Fruit fly (Drosophila melanogaster) whole organism, embryonic: ENCODE results near the gene CG7530.

Experiments used
- CG11085 ChIP-seq: fragments of 200-800 bp; sonication (Bioruptor generic); IDR thresholded peaks from 2 replicates; pipeline ENCODE4 v1.3.6; 2022; ENCODE audit warnings: missing biosample characterization, missing genetic modification characterization
- CG11723 ChIP-seq: fragments of 200-800 bp; sonication (Bioruptor generic); optimal IDR thresholded peaks from 2 replicates; lab custom pipeline; 2017; ENCODE audit warnings: missing biosample characterization, mild to moderate bottlenecking, missing genetic modification characterization
- CG12744 ChIP-seq: fragments of 200-800 bp; sonication (Bioruptor generic); optimal IDR thresholded peaks from 2 replicates; lab custom pipeline; 2016; ENCODE audit warnings: missing biosample characterization, missing genetic modification characterization
- CG13123 ChIP-seq: fragments of 200-800 bp; sonication (Bioruptor generic); optimal IDR thresholded peaks from 2 replicates; lab custom pipeline; 2016; ENCODE audit warnings: missing biosample characterization, missing genetic modification characterization
- CG13775 ChIP-seq: fragments of 200-800 bp; sonication (Bioruptor generic); optimal IDR thresholded peaks from 3 replicates; lab custom pipeline; 2017; ENCODE audit warnings: missing biosample characterization, mild to moderate bottlenecking, missing genetic modification characterization
- CG14710 ChIP-seq: fragments of 200-800 bp; sonication (Bioruptor generic); optimal IDR thresholded peaks from 3 replicates; lab custom pipeline; 2019; ENCODE audit warnings: missing biosample characterization, mild to moderate bottlenecking, missing genetic modification characterization, moderate library complexity
- CG14965 ChIP-seq: fragments of 200-800 bp; sonication (Bioruptor generic); optimal IDR thresholded peaks from 2 replicates; lab custom pipeline; 2016; ENCODE audit warnings: missing biosample characterization, missing genetic modification characterization, borderline replicate concordance
- CG16779 ChIP-seq: fragments of 200-800 bp; sonication (Bioruptor generic); IDR thresholded peaks from 2 replicates; pipeline ENCODE4 v1.3.6; 2022; ENCODE audit warnings: missing biosample characterization, missing genetic modification characterization
- CG18599 ChIP-seq: fragments of 200-800 bp; sonication (Bioruptor generic); optimal IDR thresholded peaks from 3 replicates; lab custom pipeline; 2017; ENCODE audit warnings: missing biosample characterization, missing genetic modification characterization, mild to moderate bottlenecking, moderate library complexity, missing genetic modification reagents
- CG2678 ChIP-seq: fragments of 200-800 bp; sonication (Bioruptor generic); optimal IDR thresholded peaks from 3 replicates; lab custom pipeline; 2019; ENCODE audit warnings: missing biosample characterization, mild to moderate bottlenecking, missing genetic modification characterization, moderate library complexity
- CG32772 ChIP-seq: fragments of 200-800 bp; sonication (Bioruptor generic); IDR thresholded peaks from 2 replicates; pipeline ENCODE4 v1.3.6; 2022; ENCODE audit warnings: missing biosample characterization, missing genetic modification characterization
- CG3847 ChIP-seq: fragments of 200-800 bp; sonication (Bioruptor generic); IDR thresholded peaks from 2 replicates; pipeline ENCODE4 v1.3.6; 2022; ENCODE audit warnings: missing biosample characterization, missing genetic modification characterization
- CG4404 ChIP-seq: fragments of 200-800 bp; sonication (Bioruptor generic); IDR thresholded peaks from 2 replicates; pipeline ENCODE4 v1.3.6; 2022; ENCODE audit warnings: missing biosample characterization, missing genetic modification characterization
- CG6854 ChIP-seq: fragments of 200-800 bp; sonication (Bioruptor generic); optimal IDR thresholded peaks from 3 replicates; lab custom pipeline; 2017; ENCODE audit warnings: missing biosample characterization, mild to moderate bottlenecking, missing genetic modification characterization
- CG7839 ChIP-seq: fragments of 200-800 bp; sonication (Bioruptor generic); optimal IDR thresholded peaks from 3 replicates; lab custom pipeline; 2018; ENCODE audit warnings: missing biosample characterization, mild to moderate bottlenecking, missing genetic modification characterization, moderate library complexity
- CG7928 ChIP-seq: fragments of 200-800 bp; sonication (Bioruptor generic); optimal IDR thresholded peaks from 2 replicates; lab custom pipeline; 2017; ENCODE audit warnings: missing biosample characterization, mild to moderate bottlenecking, missing genetic modification characterization
- CG7987 ChIP-seq: fragments of 200-800 bp; sonication (Bioruptor generic); optimal IDR thresholded peaks from 2 replicates; lab custom pipeline; 2018; ENCODE audit warnings: missing biosample characterization, mild to moderate bottlenecking, missing genetic modification characterization, moderate library complexity
- CG8281 ChIP-seq: fragments of 200-800 bp; sonication (Bioruptor generic); optimal IDR thresholded peaks from 2 replicates; lab custom pipeline; 2018; ENCODE audit warnings: missing biosample characterization, mild to moderate bottlenecking, missing genetic modification characterization, moderate library complexity
- CoRest ChIP-seq: fragments of 200-800 bp; sonication (Bioruptor generic); optimal IDR thresholded peaks from 3 replicates; lab custom pipeline; 2018; ENCODE audit warnings: missing biosample characterization, mild to moderate bottlenecking, missing genetic modification characterization, moderate library complexity
- Gug ChIP-seq: fragments of 200-800 bp; sonication (Bioruptor generic); IDR thresholded peaks from 4 replicates; pipeline ENCODE4 v1.3.6; 2022; ENCODE audit warnings: missing biosample characterization, missing genetic modification characterization
- Hsf ChIP-seq: fragments of 200-800 bp; sonication (Bioruptor generic); optimal IDR thresholded peaks from 3 replicates; lab custom pipeline; 2016; ENCODE audit warnings: missing biosample characterization, missing genetic modification characterization
- Lim3 ChIP-seq: fragments of 200-800 bp; sonication (Bioruptor generic); IDR thresholded peaks from 2 replicates; pipeline ENCODE4 v1.3.6; 2022; ENCODE audit warnings: missing biosample characterization, missing genetic modification characterization
- Max ChIP-seq: fragments of 200-800 bp; sonication (Bioruptor generic); optimal IDR thresholded peaks from 2 replicates; lab custom pipeline; 2016; ENCODE audit warnings: missing biosample characterization, mild to moderate bottlenecking, missing genetic modification characterization
- Mrtf ChIP-seq: fragments of 200-800 bp; sonication (Bioruptor generic); IDR thresholded peaks from 3 replicates; pipeline ENCODE4 v1.3.6; 2022; ENCODE audit warnings: missing biosample characterization, missing genetic modification characterization
- Rx ChIP-seq: fragments of 200-800 bp; sonication (Bioruptor generic); IDR thresholded peaks from 2 replicates; pipeline ENCODE4 v1.3.6; 2022; ENCODE audit warnings: missing biosample characterization, missing genetic modification characterization
- Usf ChIP-seq: fragments of 200-800 bp; sonication (Bioruptor generic); optimal IDR thresholded peaks from 2 replicates; lab custom pipeline; 2017; ENCODE audit warnings: missing genotype, missing biosample characterization, missing genetic modification characterization
- YL-1 ChIP-seq: fragments of 200-800 bp; sonication (Bioruptor generic); optimal IDR thresholded peaks from 3 replicates; lab custom pipeline; 2017; ENCODE audit warnings: missing biosample characterization, mild to moderate bottlenecking, missing genetic modification characterization
- bbx ChIP-seq: fragments of 200-800 bp; sonication (Bioruptor generic); IDR thresholded peaks from 2 replicates; pipeline ENCODE4 v1.3.6; 2022; ENCODE audit warnings: missing biosample characterization, missing genetic modification characterization; ENCODE audit not compliant: partially characterized antibody
- caup ChIP-seq: fragments of 200-800 bp; sonication (Bioruptor generic); optimal IDR thresholded peaks from 3 replicates; lab custom pipeline; 2017; ENCODE audit warnings: missing biosample characterization, mild to moderate bottlenecking, missing genetic modification characterization, moderate library complexity; ENCODE audit not compliant: severe bottlenecking
- cwo ChIP-seq: fragments of 200-800 bp; sonication (Bioruptor generic); optimal IDR thresholded peaks from 3 replicates; lab custom pipeline; 2017; ENCODE audit warnings: missing biosample characterization, missing genetic modification characterization, mild to moderate bottlenecking, moderate library complexity, missing genetic modification reagents
- dmrt11E ChIP-seq: fragments of 200-800 bp; sonication (Bioruptor generic); optimal IDR thresholded peaks from 3 replicates; lab custom pipeline; 2018; ENCODE audit warnings: missing biosample characterization, mild to moderate bottlenecking, missing genetic modification characterization, moderate library complexity
- dysf ChIP-seq: fragments of 200-800 bp; sonication (Bioruptor generic); IDR thresholded peaks from 3 replicates; pipeline ENCODE4 v1.3.6; 2022; ENCODE audit warnings: missing biosample characterization, missing genetic modification characterization
- eve ChIP-seq, 2 experiments: fragments of >200 bp; optimal IDR thresholded peaks; 2 replicates each; lab custom pipeline; 2017; ENCODE audit warnings: missing biosample characterization in 2 of 2, missing genetic modification characterization in 2 of 2
- fd96Cb ChIP-seq: fragments of 200-800 bp; sonication (Bioruptor generic); optimal IDR thresholded peaks from 2 replicates; lab custom pipeline; 2018; ENCODE audit warnings: missing biosample characterization, mild to moderate bottlenecking, missing genetic modification characterization, moderate library complexity
- ftz-f1 ChIP-seq: fragments of 200-800 bp; sonication (Bioruptor generic); optimal IDR thresholded peaks from 2 replicates; lab custom pipeline; 2016; ENCODE audit warnings: missing biosample characterization, missing genetic modification characterization
- lbe ChIP-seq: fragments of 200-800 bp; sonication (Bioruptor generic); optimal IDR thresholded peaks from 2 replicates; lab custom pipeline; 2016; ENCODE audit warnings: missing biosample characterization, mild to moderate bottlenecking, missing genetic modification characterization
- mam ChIP-seq: fragments of 200-800 bp; sonication (Bioruptor generic); optimal IDR thresholded peaks from 3 replicates; lab custom pipeline; 2016; ENCODE audit warnings: missing biosample characterization, missing genetic modification characterization
- phol ChIP-seq: fragments of 200-800 bp; sonication (Bioruptor generic); optimal IDR thresholded peaks from 3 replicates; lab custom pipeline; 2018; ENCODE audit warnings: missing biosample characterization, mild to moderate bottlenecking, missing genetic modification characterization, moderate library complexity
- prd ChIP-seq, 3 experiments: fragments of >200 bp in 2 of 3; fragments of 200-800 bp in 1 of 3; sonication (Bioruptor generic) in 1 of 3; optimal IDR thresholded peaks in 2 of 3; IDR thresholded peaks in 1 of 3; 2 replicates in 2 of 3; 3 replicates in 1 of 3; pipeline versions ENCODE4 v1.3.6 to Lab custom; 2017 to 2022; ENCODE audit warnings: missing biosample characterization in 1 of 3, missing genetic modification characterization in 1 of 3
- psq ChIP-seq: fragments of 200-800 bp; sonication (Bioruptor generic); optimal IDR thresholded peaks from 2 replicates; lab custom pipeline; 2017; ENCODE audit warnings: missing biosample characterization, missing genetic modification characterization
- repo ChIP-seq: fragments of 200-800 bp; sonication (Bioruptor generic); optimal IDR thresholded peaks from 2 replicates; lab custom pipeline; 2016; ENCODE audit warnings: missing biosample characterization, missing genetic modification characterization
- row ChIP-seq: fragments of 200-800 bp; sonication (Bioruptor generic); IDR thresholded peaks from 3 replicates; pipeline ENCODE4 v1.3.6; 2022; ENCODE audit warnings: missing biosample characterization, missing genetic modification characterization
- salm ChIP-seq: fragments of 200-800 bp; sonication (Bioruptor generic); optimal IDR thresholded peaks from 2 replicates; lab custom pipeline; 2018; ENCODE audit warnings: missing biosample characterization, mild to moderate bottlenecking, missing genetic modification characterization
- seq ChIP-seq: fragments of 200-800 bp; sonication (Bioruptor generic); IDR thresholded peaks from 2 replicates; pipeline ENCODE4 v1.3.6; 2022; ENCODE audit warnings: missing biosample characterization, missing genetic modification characterization
- slbo ChIP-seq: fragments of 200-800 bp; sonication (Bioruptor generic); IDR thresholded peaks from 2 replicates; pipeline ENCODE4 v1.3.6; 2022; ENCODE audit warnings: missing biosample characterization, missing genetic modification characterization
- slou ChIP-seq: fragments of 200-800 bp; sonication (Bioruptor generic); optimal IDR thresholded peaks from 3 replicates; lab custom pipeline; 2016; ENCODE audit warnings: missing biosample characterization, missing genetic modification characterization
- stc ChIP-seq: fragments of 200-800 bp; sonication (Bioruptor generic); IDR thresholded peaks from 2 replicates; pipeline ENCODE4 v1.3.6; 2022; ENCODE audit warnings: missing biosample characterization, missing genetic modification characterization
- twi ChIP-seq: fragments of 200-800 bp; optimal IDR thresholded peaks from 2 replicates; lab custom pipeline; 2019; ENCODE audit warnings: missing biosample characterization, mild to moderate bottlenecking, missing genetic modification characterization, moderate library complexity
- unc-4 ChIP-seq: fragments of 200-800 bp; sonication (Bioruptor generic); IDR thresholded peaks from 2 replicates; pipeline ENCODE4 v1.3.6; 2022; ENCODE audit warnings: missing biosample characterization, missing genetic modification characterization; ENCODE audit not compliant: partially characterized antibody

CG7530 gene

DNA sequence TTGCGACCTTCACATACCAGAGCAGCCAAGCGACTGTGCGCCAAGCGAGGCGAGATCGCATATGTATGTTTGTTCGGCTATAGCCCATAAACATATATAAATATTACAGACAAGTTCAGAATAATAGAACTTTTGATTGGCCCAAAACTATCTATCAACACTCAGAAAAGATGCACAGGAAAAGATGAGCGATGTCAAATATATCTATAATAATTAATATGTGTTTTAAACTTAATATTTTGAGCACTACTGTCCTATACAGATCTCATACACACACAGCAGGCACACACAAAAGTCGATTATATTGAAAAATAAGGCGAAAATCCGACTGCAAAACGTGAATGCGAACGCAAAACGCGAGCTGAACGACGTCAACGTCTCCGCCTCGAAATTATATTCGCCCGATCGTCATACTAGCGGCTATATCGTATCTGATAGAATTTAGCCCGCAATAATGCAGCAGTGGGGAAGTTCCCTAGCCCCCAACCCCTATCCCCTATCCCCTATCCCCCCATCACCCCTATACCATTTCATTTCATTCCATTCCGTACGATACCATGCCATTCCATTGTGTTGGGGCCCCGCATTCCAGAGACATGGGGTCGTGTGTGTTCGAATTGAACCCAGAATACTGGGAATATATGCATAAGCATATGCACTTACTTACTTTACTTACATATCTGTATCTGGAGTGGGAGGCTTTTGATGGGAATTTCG, 19.7 kb downstream of the CG7530 start (continued):
- no peak for TF ChIP-seq CG14965 (GFP tag; lab: Kevin White, UChicago)
- no peak for TF ChIP-seq Usf (GFP tag; lab: Kevin White, UChicago)
- TF ChIP-seq phol (tag; lab: Kevin White, UChicago): no peak
- no peak for TF ChIP-seq CG11723
- TF ChIP-seq CG32772 (GFP tag; lab: Robert Waterston, UW): no peak
- TF ChIP-seq CG11085 (GFP tag; lab: Robert Waterston, UW): no peak
- TF ChIP-seq CG2678 (tag; lab: Kevin White, UChicago): peak; percentile 47
- TF ChIP-seq salm (tag; lab: Kevin White, UChicago): no peak
- no peak for TF ChIP-seq bbx (GFP tag; lab: Robert Waterston, UW)
- TF ChIP-seq Hsf (GFP tag; lab: Kevin White, UChicago): no peak
- no peak for TF ChIP-seq mam
- no peak for TF ChIP-seq lbe (GFP tag; lab: Kevin White, UChicago)
- TF ChIP-seq eve (GFP tag; optimal IDR thresholded peaks at IDR 0.05; lab: Kevin White, UChicago): no peak
- no peak for TF ChIP-seq seq (GFP tag; lab: Robert Waterston, UW)
- no peak for TF ChIP-seq repo
- no peak for TF ChIP-seq slou
- peak; percentile 59; the same call in 1 of the 2 replicates for TF ChIP-seq slbo (GFP tag; lab: Robert Waterston, UW)
- no peak for TF ChIP-seq Lim3 (GFP tag; lab: Robert Waterston, UW)
- TF ChIP-seq CG7987 (GFP tag; lab: Kevin White, UChicago): no peak
- no peak for TF ChIP-seq CG8281
- TF ChIP-seq caup: peak; percentile 35
- TF ChIP-seq Rx (GFP tag; lab: Robert Waterston, UW): no peak
- TF ChIP-seq CG18599 (GFP tag; lab: Kevin White, UChicago): peak; percentile 66
- TF ChIP-seq CG7928: peak; percentile 28
- no peak for TF ChIP-seq psq
- TF ChIP-seq CG16779 (GFP tag; lab: Robert Waterston, UW): no peak
- TF ChIP-seq prd (optimal IDR thresholded peaks at IDR 0.05; lab: Kevin White, UChicago): no peak
- peak; percentile 28; the same call in 2 of the 3 replicates for TF ChIP-seq prd (GFP tag; IDR thresholded peaks at IDR 0.05; lab: Robert Waterston, UW)
- peak; percentile 1 for TF ChIP-seq CoRest (tag; lab: Kevin White, UChicago)
- no peak for TF ChIP-seq dmrt11E
- 0 out of 2 replicates have a peak, but pooled peaks have one; percentile 19 for TF ChIP-seq stc (GFP tag; lab: Robert Waterston, UW)
- no peak for TF ChIP-seq CG4404 (GFP tag; lab: Robert Waterston, UW)
- no peak for TF ChIP-seq CG14710
- TF ChIP-seq YL-1 (GFP tag; lab: Kevin White, UChicago): no peak
- no peak for TF ChIP-seq CG13775 (GFP tag; lab: Kevin White, UChicago)
- no peak for TF ChIP-seq CG13123 (GFP tag; lab: Kevin White, UChicago)
- TF ChIP-seq CG12744: no peak
- TF ChIP-seq CG6854 (GFP tag; lab: Kevin White, UChicago): no peak
- TF ChIP-seq Max: no peak
- 0 out of 2 replicates have a peak, but pooled peaks have one; percentile 13 for TF ChIP-seq CG3847 (GFP tag; lab: Robert Waterston, UW)
- TF ChIP-seq ftz-f1 (GFP tag; lab: Kevin White, UChicago): no peak
- no peak for TF ChIP-seq unc-4
- TF ChIP-seq dysf (GFP tag; lab: Robert Waterston, UW): peak; percentile 62; the same call in 2 of the 3 replicates
- TF ChIP-seq CG7839 (tag; lab: Kevin White, UChicago): peak; percentile 31
- no peak for TF ChIP-seq Mrtf
- no peak for TF ChIP-seq fd96Cb (tag; lab: Kevin White, UChicago)
- TF ChIP-seq twi (tag; lab: Kevin White, UChicago): no peak
- TF ChIP-seq cwo (GFP tag; lab: Kevin White, UChicago): peak; percentile 49
- no peak for TF ChIP-seq Gug (GFP tag; lab: Robert Waterston, UW)
- TF ChIP-seq row (GFP tag; lab: Robert Waterston, UW): peak; percentile 30; the same call in 2 of the 3 replicates
